Fruit fly (Drosophila melanogaster) whole organism, embryonic: ENCODE measurements around the gene HSPBAP1.
A peak's percentile ranks its signal among the peaks of the same experiment; 100 is the strongest.

Source experiments
- Abd-B ChIP-seq: fragments of 200-800 bp; sonication (Bioruptor generic); optimal IDR thresholded peaks from 2 replicates; lab custom pipeline; 2018; ENCODE audit warnings: missing biosample characterization, mild to moderate bottlenecking, missing genetic modification characterization, moderate library complexity
- Ada2b ChIP-seq: fragments of 200-800 bp; sonication (Bioruptor generic); IDR thresholded peaks from 2 replicates; pipeline ENCODE4 v1.3.6; 2022; ENCODE audit warnings: missing biosample characterization, missing genetic modification characterization
- Adf1 ChIP-seq: fragments of 200-800 bp; sonication (Bioruptor generic); IDR thresholded peaks from 2 replicates; pipeline ENCODE4 v1.3.6; 2022; ENCODE audit warnings: missing biosample characterization, missing genetic modification characterization
- Antp ChIP-seq: fragments of 200-800 bp; sonication (Bioruptor generic); optimal IDR thresholded peaks from 3 replicates; lab custom pipeline; 2016; ENCODE audit warnings: missing biosample characterization, missing genetic modification characterization
- Asciz ChIP-seq: fragments of 200-800 bp; sonication (Bioruptor generic); optimal IDR thresholded peaks from 2 replicates; lab custom pipeline; 2017; ENCODE audit warnings: missing biosample characterization, mild to moderate bottlenecking, missing genetic modification characterization, missing genetic modification reagents
- Atf6 ChIP-seq: fragments of 200-800 bp; sonication (Bioruptor generic); IDR thresholded peaks from 2 replicates; pipeline ENCODE4 v1.3.6; 2022; ENCODE audit warnings: missing biosample characterization, missing genetic modification characterization
- B-H1 ChIP-seq: fragments of 200-800 bp; sonication (Bioruptor generic); IDR thresholded peaks from 3 replicates; pipeline ENCODE4 v1.3.6; 2022; ENCODE audit warnings: missing biosample characterization, missing genetic modification characterization
- CG10267 ChIP-seq: fragments of 200-800 bp; sonication (Bioruptor generic); optimal IDR thresholded peaks from 2 replicates; lab custom pipeline; 2018; ENCODE audit warnings: missing biosample characterization, mild to moderate bottlenecking, missing genetic modification characterization, moderate library complexity
- CG10565 ChIP-seq: fragments of 200-800 bp; sonication (Bioruptor generic); optimal IDR thresholded peaks from 3 replicates; lab custom pipeline; 2016; ENCODE audit warnings: missing biosample characterization, mild to moderate bottlenecking, missing genetic modification characterization
- CG11093 ChIP-seq: fragments of 200-800 bp; sonication (Bioruptor generic); IDR thresholded peaks from 3 replicates; pipeline ENCODE4 v1.3.6; 2022; ENCODE audit warnings: missing biosample characterization, missing genetic modification characterization
- CG12391 ChIP-seq: fragments of 200-800 bp; sonication (Bioruptor generic); optimal IDR thresholded peaks from 3 replicates; lab custom pipeline; 2018; ENCODE audit warnings: missing biosample characterization, mild to moderate bottlenecking, missing genetic modification characterization, moderate library complexity
- CG17568 ChIP-seq: fragments of 200-800 bp; sonication (Bioruptor generic); optimal IDR thresholded peaks from 2 replicates; lab custom pipeline; 2018; ENCODE audit warnings: missing biosample characterization, mild to moderate bottlenecking, missing genetic modification characterization, moderate library complexity
- CG18619 ChIP-seq: fragments of 200-800 bp; sonication (Bioruptor generic); optimal IDR thresholded peaks from 3 replicates; lab custom pipeline; 2017; ENCODE audit warnings: missing biosample characterization, mild to moderate bottlenecking, missing genetic modification characterization
- CG2116 ChIP-seq: fragments of 200-800 bp; sonication (Bioruptor generic); optimal IDR thresholded peaks from 3 replicates; lab custom pipeline; 2018; ENCODE audit warnings: missing biosample characterization, mild to moderate bottlenecking, missing genetic modification characterization
- CG31441 ChIP-seq: fragments of 200-800 bp; sonication (Bioruptor generic); IDR thresholded peaks from 2 replicates; pipeline ENCODE4 v1.3.6; 2022; ENCODE audit warnings: missing biosample characterization, missing genetic modification characterization
- CG34376 ChIP-seq: fragments of 200-800 bp; sonication (Bioruptor generic); optimal IDR thresholded peaks from 2 replicates; lab custom pipeline; 2018; ENCODE audit warnings: missing biosample characterization, mild to moderate bottlenecking, missing genetic modification characterization
- CG3726 ChIP-seq: fragments of 200-800 bp; sonication (Bioruptor generic); IDR thresholded peaks from 3 replicates; pipeline ENCODE4, ENCODE4 v1.3.6; 2022; ENCODE audit warnings: missing biosample characterization, missing genetic modification characterization
- CG7556 ChIP-seq: fragments of 200-800 bp; sonication (Bioruptor generic); optimal IDR thresholded peaks from 2 replicates; lab custom pipeline; 2017; ENCODE audit warnings: missing biosample characterization, mild to moderate bottlenecking, missing genetic modification characterization
- CoRest ChIP-seq: fragments of 200-800 bp; sonication (Bioruptor generic); optimal IDR thresholded peaks from 3 replicates; lab custom pipeline; 2018; ENCODE audit warnings: missing biosample characterization, mild to moderate bottlenecking, missing genetic modification characterization, moderate library complexity
- Doc2 ChIP-seq: fragments of 200-800 bp; sonication (Bioruptor generic); IDR thresholded peaks from 2 replicates; pipeline ENCODE4 v1.3.6; 2022; ENCODE audit warnings: missing biosample characterization, missing genetic modification characterization
- Ets65A ChIP-seq: fragments of 200-800 bp; sonication (Bioruptor generic); peaks from one replicate; lab custom pipeline; 2016; ENCODE audit warnings: missing biosample characterization, missing genetic modification characterization
- HLH54F ChIP-seq: fragments of 200-800 bp; sonication (Bioruptor generic); optimal IDR thresholded peaks from 3 replicates; lab custom pipeline; 2016; ENCODE audit warnings: missing biosample characterization, missing genetic modification characterization
- HLHmδ ChIP-seq: fragments of 200-800 bp; sonication (Bioruptor generic); optimal IDR thresholded peaks from 2 replicates; lab custom pipeline; 2018; ENCODE audit warnings: missing biosample characterization, mild to moderate bottlenecking, missing genetic modification characterization, moderate library complexity
- HmgZ ChIP-seq: fragments of 200-800 bp; sonication (Bioruptor generic); optimal IDR thresholded peaks from 2 replicates; lab custom pipeline; 2018; ENCODE audit warnings: missing biosample characterization, mild to moderate bottlenecking, missing genetic modification characterization
- Hr78 ChIP-seq, 2 experiments: fragments of 200-800 bp in 1 of 2; fragments of >200 bp in 1 of 2; sonication (Bioruptor generic) in 1 of 2; optimal IDR thresholded peaks; 2 replicates each; lab custom pipeline; 2017 to 2019; ENCODE audit warnings: missing biosample characterization in 2 of 2, missing genetic modification characterization in 2 of 2, mild to moderate bottlenecking in 1 of 2, moderate library complexity in 1 of 2
- Lhr ChIP-seq: fragments of 200-800 bp; sonication (Bioruptor generic); optimal IDR thresholded peaks from 3 replicates; lab custom pipeline; 2017; ENCODE audit warnings: mild to moderate bottlenecking, missing biosample characterization, missing genetic modification reagents, missing genetic modification characterization
- Oli ChIP-seq: fragments of 200-800 bp; sonication (Bioruptor generic); optimal IDR thresholded peaks from 2 replicates; lab custom pipeline; 2018; ENCODE audit warnings: missing biosample characterization, mild to moderate bottlenecking, missing genetic modification characterization, moderate library complexity
- Pdp1 ChIP-seq, 2 experiments: fragments of 200-800 bp; sonication (Bioruptor generic); optimal IDR thresholded peaks; 3 replicates each; lab custom pipeline; 2016; ENCODE audit warnings: missing biosample characterization in 2 of 2, missing genetic modification characterization in 2 of 2, mild to moderate bottlenecking in 1 of 2, moderate library complexity in 1 of 2
- Tbp ChIP-seq: fragments of >200 bp; optimal IDR thresholded peaks from 2 replicates; lab custom pipeline; 2018; ENCODE audit warnings: missing biosample characterization, missing genetic modification characterization
- Xrp1 ChIP-seq: fragments of 200-800 bp; sonication (Bioruptor generic); IDR thresholded peaks from 2 replicates; pipeline ENCODE4 v1.3.6; 2022; ENCODE audit warnings: missing biosample characterization, missing genetic modification characterization
- ara ChIP-seq: fragments of 200-800 bp; sonication (Bioruptor generic); IDR thresholded peaks from 2 replicates; pipeline ENCODE4 v1.3.6; 2022; ENCODE audit warnings: missing biosample characterization, missing genetic modification characterization
- ci ChIP-seq: fragments of 200-800 bp; sonication (Bioruptor generic); IDR thresholded peaks from 3 replicates; pipeline ENCODE4 v1.3.6; 2022; ENCODE audit warnings: missing biosample characterization, missing genetic modification characterization
- crol ChIP-seq: fragments of 200-800 bp; sonication (Bioruptor generic); IDR thresholded peaks from 2 replicates; pipeline ENCODE4 v1.3.6; 2022; ENCODE audit warnings: missing biosample characterization, missing genetic modification characterization
- dmrt11E ChIP-seq: fragments of 200-800 bp; sonication (Bioruptor generic); optimal IDR thresholded peaks from 3 replicates; lab custom pipeline; 2018; ENCODE audit warnings: missing biosample characterization, mild to moderate bottlenecking, missing genetic modification characterization, moderate library complexity
- exex ChIP-seq: fragments of 200-800 bp; sonication (Bioruptor generic); optimal IDR thresholded peaks from 4 replicates; lab custom pipeline; 2018; ENCODE audit warnings: missing biosample characterization, mild to moderate bottlenecking, missing genetic modification characterization, moderate library complexity
- fd102C ChIP-seq: fragments of 200-800 bp; sonication (Bioruptor generic); optimal IDR thresholded peaks from 2 replicates; lab custom pipeline; 2018; ENCODE audit warnings: missing biosample characterization, mild to moderate bottlenecking, missing genetic modification characterization, moderate library complexity
- gcm ChIP-seq: fragments of 200-800 bp; sonication (Bioruptor generic); optimal IDR thresholded peaks from 2 replicates; lab custom pipeline; 2019; ENCODE audit warnings: missing biosample characterization, mild to moderate bottlenecking, missing genetic modification characterization, moderate library complexity
- hb ChIP-seq: fragments of 200-800 bp; sonication (Bioruptor generic); IDR thresholded peaks from 3 replicates; pipeline ENCODE4 v1.3.6; 2022; ENCODE audit warnings: missing biosample characterization, missing genetic modification characterization; ENCODE audit not compliant: partially characterized antibody
- jigr1 ChIP-seq: fragments of 200-800 bp; sonication (Bioruptor generic); IDR thresholded peaks from 3 replicates; pipeline ENCODE4 v1.3.6; 2022; ENCODE audit warnings: missing biosample characterization, missing genetic modification characterization
- lilli ChIP-seq: fragments of 200-800 bp; sonication (Bioruptor generic); optimal IDR thresholded peaks from 3 replicates; lab custom pipeline; 2016; ENCODE audit warnings: missing biosample characterization, missing genetic modification characterization
- lov ChIP-seq, 2 experiments: fragments of 200-800 bp in 1 of 2; fragments of >200 bp in 1 of 2; sonication (Bioruptor generic) in 1 of 2; IDR thresholded peaks in 1 of 2; optimal IDR thresholded peaks in 1 of 2; 2 replicates in 1 of 2; 3 replicates in 1 of 2; pipeline versions ENCODE4 v1.3.6 to Lab custom; 2017 to 2022; ENCODE audit warnings: missing biosample characterization in 1 of 2, missing genetic modification characterization in 1 of 2
- pita ChIP-seq: fragments of 200-800 bp; sonication (Bioruptor generic); optimal IDR thresholded peaks from 2 replicates; lab custom pipeline; 2017; ENCODE audit warnings: missing biosample characterization, mild to moderate bottlenecking, missing genetic modification characterization
- pum ChIP-seq: fragments of 200-800 bp; sonication (Bioruptor generic); optimal IDR thresholded peaks from 2 replicates; lab custom pipeline; 2016; ENCODE audit warnings: missing biosample characterization, missing genetic modification characterization
- run ChIP-seq: fragments of 200-800 bp; sonication (Bioruptor generic); optimal IDR thresholded peaks from 3 replicates; lab custom pipeline; 2018; ENCODE audit warnings: missing biosample characterization, mild to moderate bottlenecking, missing genetic modification characterization
- salm ChIP-seq: fragments of 200-800 bp; sonication (Bioruptor generic); optimal IDR thresholded peaks from 2 replicates; lab custom pipeline; 2018; ENCODE audit warnings: missing biosample characterization, mild to moderate bottlenecking, missing genetic modification characterization
- schlank ChIP-seq: fragments of 200-800 bp; sonication (Bioruptor generic); optimal IDR thresholded peaks from 2 replicates; lab custom pipeline; 2018; ENCODE audit warnings: missing biosample characterization, mild to moderate bottlenecking, missing genetic modification characterization
- tna ChIP-seq: fragments of 200-800 bp; sonication (Bioruptor generic); IDR thresholded peaks from 2 replicates; pipeline ENCODE4 v1.3.6; 2022; ENCODE audit warnings: missing biosample characterization, missing genetic modification characterization; ENCODE audit not compliant: partially characterized antibody
- vfl ChIP-seq: fragments of 200-800 bp; sonication (Bioruptor generic); optimal IDR thresholded peaks from 2 replicates; lab custom pipeline; 2016; ENCODE audit warnings: missing biosample characterization, missing genetic modification characterization

The HSPBAP1 gene

dm6 chr3R:27694018-27694417 lies 1.0 kb upstream of the HSPBAP1 start, which contains the start of gene CG43319:
Gene CG43319 (plus strand): TSS chr3R:27694318.
- TF ChIP-seq salm (tag; lab: Kevin White, UChicago) (no peak), CG2116 (GFP tag; lab: Kevin White, UChicago) (no peak), exex (tag; lab: Kevin White, UChicago) (no peak), Tbp (no peak), Hr78 (GFP tag; optimal IDR thresholded peaks at IDR 0.05; lab: Kevin White, UChicago) (no peak), hb (no peak), CG3726 (GFP tag; lab: Robert Waterston, UW) (no peak), HmgZ (tag; lab: Kevin White, UChicago) (no peak), Pdp1 (GFP tag; optimal IDR thresholded peaks at IDR 0.05; lab: Kevin White, UChicago) (no peak), Doc2 (GFP tag; lab: Robert Waterston, UW) (no peak), Oli (tag; lab: Kevin White, UChicago) (no peak), CG11093 (GFP tag; lab: Robert Waterston, UW) (no peak), gcm (GFP tag; lab: Kevin White, UChicago) (no peak), CG34376 (no peak), lov (optimal IDR thresholded peaks at IDR 0.05; lab: Kevin White, UChicago) (no peak), lov (GFP tag; IDR thresholded peaks at IDR 0.05; lab: Robert Waterston, UW) (no peak), dmrt11E (no peak), Xrp1 (GFP tag; lab: Robert Waterston, UW) (no peak), jigr1 (GFP tag; lab: Robert Waterston, UW) (no peak)

- TF ChIP-seq HLH54F (GFP tag; lab: Kevin White, UChicago) (no peak), lilli (no peak), Antp (GFP tag; lab: Kevin White, UChicago) (no peak), vfl (GFP tag; lab: Kevin White, UChicago) (no peak), CG31441 (no peak), crol (GFP tag; lab: Robert Waterston, UW) (no peak), CG17568 (GFP tag; lab: Kevin White, UChicago) (no peak), CG10565 (GFP tag; lab: Kevin White, UChicago) (no peak), CG10267 (no peak), HLHmδ (no peak), CG2116 (GFP tag; lab: Kevin White, UChicago) (no peak), Abd-B (GFP tag; lab: Kevin White, UChicago) (no peak), Lhr (no peak), CG7556 (no peak), Adf1 (GFP tag; lab: Robert Waterston, UW) (no peak), CG18619 (no peak), tna (GFP tag; lab: Robert Waterston, UW) (no peak), Oli (tag; lab: Kevin White, UChicago) (no peak)
Measured at dm6 chr3R:27694583-27694982, 452 bp upstream of the HSPBAP1 start, which contains the start of gene Acp98AB. Gene Acp98AB (plus strand): TSS chr3R:27694883.

- no peak for TF ChIP-seq B-H1 (GFP tag; lab: Robert Waterston, UW)
- no peak for TF ChIP-seq Ets65A (GFP tag; lab: Kevin White, UChicago)
- no peak for TF ChIP-seq CG18619
- no peak for TF ChIP-seq schlank
- no peak for TF ChIP-seq pita
- TF ChIP-seq ci (GFP tag; lab: Robert Waterston, UW): 0 out of 3 replicates have a peak, but pooled peaks have one; percentile 51
- no peak for TF ChIP-seq run (tag; lab: Kevin White, UChicago)
- no peak for TF ChIP-seq Asciz (GFP tag; lab: Kevin White, UChicago)
- TF ChIP-seq fd102C (GFP tag; lab: Kevin White, UChicago): no peak
- TF ChIP-seq Atf6 (GFP tag; lab: Robert Waterston, UW): 0 out of 2 replicates have a peak, but pooled peaks have one; percentile 15
- TF ChIP-seq CG12391 (tag; lab: Kevin White, UChicago): peak; percentile 26
- no peak for TF ChIP-seq pum (GFP tag; lab: Kevin White, UChicago)
- no peak for TF ChIP-seq Abd-B (GFP tag; lab: Kevin White, UChicago)
- no peak for TF ChIP-seq ara (GFP tag; lab: Robert Waterston, UW)
- no peak for TF ChIP-seq Ada2b (GFP tag; lab: Robert Waterston, UW)
- peak; percentile 1 for TF ChIP-seq CoRest (tag; lab: Kevin White, UChicago)
Measured at dm6 chr3R:27699540-27700228, 4.6 kb downstream of the HSPBAP1 start, which contains the start of gene ALiX. Gene ALiX (minus strand): TSS chr3R:27700110.
